Worm (Caenorhabditis elegans) whole organism, L4/young adult: ENCODE data around the gene B0546.4.
"Not testable (repeated sequence)": the region's sequence is repeated elsewhere in the genome, so short reads cannot be mapped to it uniquely, and the experiment has no call there.

ENCODE experiments used
- W03F9.2 ChIP-seq: fragments of 150-350 bp; optimal IDR thresholded peaks from 2 replicates; lab custom pipeline; 2014; ENCODE audit warnings: missing biosample characterization, missing genetic modification characterization
- dao-5 ChIP-seq: sonication (generic microtip); optimal IDR thresholded peaks from 2 replicates; lab custom pipeline; 2016; ENCODE audit warnings: missing genotype, missing genetic modification characterization, moderate library complexity, missing compliant biosample characterization
- him-1 ChIP-seq: sonication (generic microtip); optimal IDR thresholded peaks from 2 replicates; lab custom pipeline; 2016; ENCODE audit warnings: missing genotype, missing genetic modification reagents, missing genetic modification characterization, missing compliant biosample characterization

B0546.4 gene

DNA sequence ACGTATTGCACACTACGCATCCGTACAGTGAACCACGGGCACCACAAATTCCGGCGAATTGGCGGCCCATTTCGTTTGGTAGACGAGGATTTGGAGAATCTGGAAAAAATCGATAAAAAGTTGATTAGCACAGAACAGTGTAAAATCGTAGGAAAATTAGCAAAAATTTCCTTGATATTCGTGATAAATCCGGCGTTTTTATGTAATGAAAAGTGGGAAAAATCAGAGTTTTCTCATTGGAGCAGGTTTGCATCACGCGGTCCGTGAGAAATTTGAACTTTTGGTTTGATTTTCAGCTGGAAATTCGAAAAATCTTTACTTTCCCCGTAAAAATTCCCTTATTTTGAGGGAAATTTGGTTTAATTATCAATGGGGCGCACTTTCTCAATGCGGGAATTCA is at the start of gene B0546.4:
Gene B0546.4, minus strand, starts transcription at position 101 of the 400 bp plus-strand sequence.
- no peak for TF ChIP-seq him-1 (tag; lab: Kevin White, UChicago)
- no peak for TF ChIP-seq dao-5 (tag; lab: Kevin White, UChicago)

DNA sequence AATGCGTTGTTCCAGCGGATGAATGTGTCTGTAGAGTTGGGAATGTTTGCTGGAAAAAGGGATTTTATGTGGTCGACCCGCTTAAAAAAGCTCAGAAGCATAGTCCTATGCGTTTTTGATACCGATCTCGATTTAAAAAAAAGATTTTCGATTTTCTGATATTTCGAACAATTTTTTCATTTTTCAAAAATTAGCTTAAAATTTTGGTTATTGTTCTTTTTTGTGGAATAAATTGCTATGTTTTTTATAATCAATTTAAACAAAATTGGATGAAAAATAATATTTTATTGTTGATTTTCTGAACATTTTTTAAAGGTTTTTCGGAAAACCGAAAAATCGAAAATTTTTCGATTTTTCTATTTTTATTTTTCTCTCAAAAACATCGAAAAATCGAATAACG is 49.4 kb upstream of the B0546.4 start, which contains the start of gene C04C3.7:
Gene C04C3.7, minus strand, starts transcription at position 101 of the 400 bp plus-strand sequence.
- TF ChIP-seq him-1, dao-5, W03F9.2 (tag; lab: Kevin White, UChicago): not testable (repeated sequence)

DNA sequence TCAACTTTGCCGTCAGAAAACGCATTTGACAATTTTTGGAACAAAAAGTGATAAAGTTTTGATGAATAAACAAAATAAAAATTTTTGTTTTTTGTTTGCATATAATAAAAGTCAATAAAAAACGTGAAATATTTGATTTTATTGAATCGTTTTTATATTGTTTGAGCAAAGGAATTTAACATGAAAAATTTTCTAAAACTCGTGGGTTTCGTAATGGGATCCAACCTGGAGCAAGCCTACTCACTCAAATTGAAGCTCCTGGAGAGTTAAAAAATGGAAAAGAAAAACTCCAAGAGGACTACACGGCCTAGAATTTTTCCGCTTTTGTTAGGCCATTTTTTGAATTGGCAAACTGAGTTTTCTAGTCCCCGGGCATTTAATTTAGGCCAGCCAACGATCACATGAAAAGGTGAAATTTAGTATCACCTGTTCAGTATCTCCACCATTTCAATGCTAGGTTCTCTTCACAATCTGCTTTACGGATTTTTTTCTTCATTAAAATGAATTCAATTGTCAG is 44.5 kb upstream of the B0546.4 start, which contains the start of the genes C04C3.9 and srz-60:
Gene C04C3.9, minus strand, starts transcription at position 101 of the 517 bp plus-strand sequence.
Gene srz-60, plus strand, starts transcription at position 467 of the 517 bp plus-strand sequence.
- TF ChIP-seq him-1 (tag; lab: Kevin White, UChicago) (no peak), W03F9.2 (tag; lab: Kevin White, UChicago) (no peak), dao-5 (tag; lab: Kevin White, UChicago) (no peak)

DNA sequence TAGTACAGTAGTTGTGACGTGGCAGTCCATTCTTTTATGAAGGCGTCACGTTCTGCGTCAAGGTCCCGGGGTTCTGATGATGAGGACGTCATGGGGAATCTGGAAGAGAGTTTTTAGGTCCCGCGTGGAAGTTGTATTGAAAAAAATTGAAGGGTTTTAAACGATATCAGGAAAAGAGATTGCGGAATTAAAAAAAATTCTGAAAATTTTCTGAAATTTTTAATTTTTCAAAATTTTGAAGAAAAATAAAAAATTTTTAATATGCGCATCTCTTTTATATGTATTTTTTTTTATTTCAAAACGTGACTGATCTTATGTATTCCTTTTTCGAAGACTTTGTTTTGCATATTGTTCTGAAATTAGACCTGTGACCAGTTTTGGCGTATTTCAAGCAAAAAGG is 38.6 kb upstream of the B0546.4 start, which contains the start of gene C04C3.6:
Gene C04C3.6, minus strand, starts transcription at position 101 of the 400 bp plus-strand sequence.
- TF ChIP-seq dao-5 (tag; lab: Kevin White, UChicago): no peak
- TF ChIP-seq W03F9.2 (tag; lab: Kevin White, UChicago): no peak
- TF ChIP-seq him-1 (tag; lab: Kevin White, UChicago): no peak

DNA sequence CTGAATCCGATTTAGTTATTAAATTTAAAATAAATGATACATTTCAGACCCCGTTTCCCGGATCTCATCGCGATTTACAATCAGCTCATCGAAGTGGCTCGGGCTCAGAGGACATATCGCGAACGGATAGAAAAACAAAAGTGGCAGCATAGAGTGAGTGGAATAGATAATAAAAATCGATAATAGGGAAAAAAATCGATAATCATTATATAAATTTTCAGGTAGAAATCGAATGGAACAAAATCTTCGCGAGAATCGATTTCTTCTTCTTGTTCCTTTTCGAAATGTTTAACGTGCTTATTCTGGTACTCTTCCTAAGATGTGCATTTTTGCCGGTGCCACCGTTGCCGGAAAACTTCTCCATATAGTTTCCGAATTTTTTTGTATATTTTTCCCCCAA is 34.8 kb upstream of the B0546.4 start:
- TF ChIP-seq dao-5 (tag; lab: Kevin White, UChicago) (no peak), him-1 (tag; lab: Kevin White, UChicago) (no peak), W03F9.2 (tag; lab: Kevin White, UChicago) (no peak)

DNA sequence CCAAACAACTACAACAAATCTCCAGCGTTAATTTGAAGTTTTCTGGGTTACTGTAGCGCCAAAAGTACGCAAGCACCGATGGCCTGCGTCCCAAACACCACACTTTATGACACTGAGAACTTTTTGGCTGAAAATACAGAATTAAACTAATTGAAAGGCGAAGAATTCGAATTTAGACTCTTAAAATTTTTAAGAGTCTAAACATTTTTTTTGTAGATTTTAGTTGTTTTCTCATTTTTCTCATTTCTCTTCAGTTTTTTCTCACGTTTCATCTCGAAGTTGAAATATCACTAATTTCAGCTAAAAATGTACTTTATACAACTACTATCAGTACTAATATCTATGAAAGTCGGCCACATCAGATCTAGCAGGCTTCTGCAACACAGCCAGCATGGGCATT is 31.4 kb upstream of the B0546.4 start, which contains the start of gene lgc-9:
Gene lgc-9, plus strand, starts transcription at position 301 of the 400 bp plus-strand sequence.
- no peak for TF ChIP-seq dao-5 (tag; lab: Kevin White, UChicago)
- TF ChIP-seq him-1 (tag; lab: Kevin White, UChicago): no peak
- TF ChIP-seq W03F9.2 (tag; lab: Kevin White, UChicago): no peak

DNA sequence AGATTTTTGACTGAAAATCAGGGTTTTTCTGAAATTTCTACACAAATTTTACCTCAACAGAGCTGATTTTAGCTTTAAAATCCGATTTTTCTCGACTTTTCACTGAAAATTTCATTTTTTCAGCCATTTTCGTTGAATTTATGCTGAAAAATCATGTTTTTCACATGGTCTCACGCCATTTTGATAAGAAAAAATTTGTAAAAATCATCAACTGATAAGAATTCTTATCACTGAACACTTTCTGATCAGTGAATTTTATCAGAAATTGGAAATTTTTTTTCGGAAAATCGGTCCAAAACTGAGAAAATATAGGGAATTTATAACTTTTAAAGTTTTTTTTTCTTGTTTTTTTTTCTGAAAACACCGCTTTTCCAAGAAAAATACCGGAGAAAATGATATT is 17.0 kb upstream of the B0546.4 start:
- no peak for TF ChIP-seq dao-5 (tag; lab: Kevin White, UChicago)
- TF ChIP-seq W03F9.2 (tag; lab: Kevin White, UChicago): no peak
- no peak for TF ChIP-seq him-1 (tag; lab: Kevin White, UChicago)

DNA sequence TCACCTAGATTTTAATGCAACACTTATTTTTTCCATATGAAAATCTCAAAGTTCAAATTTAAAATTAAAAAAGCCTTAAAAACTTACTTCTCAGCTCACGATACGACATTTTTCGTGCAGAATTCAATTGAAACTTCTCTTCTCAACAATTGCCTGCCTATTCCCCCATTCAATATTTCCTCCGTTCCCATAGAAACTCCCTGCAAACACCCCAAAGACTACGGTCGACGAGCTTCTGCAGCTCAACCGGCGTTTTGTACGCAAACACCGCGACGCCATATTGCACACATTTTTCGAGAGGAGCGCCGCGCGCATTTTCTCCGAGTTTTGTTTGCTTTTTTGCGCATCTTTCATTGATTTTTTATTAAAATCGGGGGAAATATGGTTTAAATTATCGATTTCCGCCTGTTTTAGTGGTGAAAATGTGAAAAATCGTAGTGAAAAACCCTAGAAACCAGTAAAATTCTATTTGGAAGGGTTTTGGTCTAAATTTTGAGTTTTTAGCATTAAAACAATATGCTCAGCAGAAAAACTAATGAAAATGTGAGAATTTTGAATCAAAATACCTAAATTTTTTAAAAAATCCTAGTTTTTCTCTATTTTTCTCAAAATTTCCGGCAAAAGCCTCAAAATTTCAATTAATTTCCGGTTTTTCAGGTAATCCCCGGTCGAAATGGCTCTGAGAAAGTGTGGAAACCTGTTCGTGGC is 15.2 kb upstream of the B0546.4 start, which contains the start of the genes dyf-3 and pdhb-1:
Gene dyf-3, minus strand, starts transcription at position 217 of the 708 bp plus-strand sequence.
Gene pdhb-1, plus strand, starts transcription at position 658 of the 708 bp plus-strand sequence.
- TF ChIP-seq dao-5 (tag; lab: Kevin White, UChicago) (no peak), W03F9.2 (tag; lab: Kevin White, UChicago) (no peak), him-1 (tag; lab: Kevin White, UChicago) (no peak)

DNA sequence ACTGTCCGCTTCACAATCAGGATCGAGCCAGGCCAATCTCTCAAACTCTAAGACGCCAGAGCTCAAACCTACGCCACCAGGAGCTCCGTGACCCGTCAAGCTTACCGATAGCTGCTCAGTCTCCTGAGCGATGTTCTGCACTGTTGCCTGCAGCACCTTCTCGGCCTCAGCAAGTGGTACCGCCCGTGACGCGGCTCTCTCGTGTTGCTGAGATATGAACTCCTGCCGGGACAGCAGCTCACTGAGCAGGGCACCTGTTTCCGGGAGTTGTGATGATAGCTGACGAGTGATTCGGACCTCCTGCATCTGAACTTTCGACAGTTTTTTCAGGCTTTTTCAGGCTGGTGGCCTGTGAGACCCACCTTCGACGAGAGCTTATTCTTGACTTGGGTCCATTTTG is 14.1 kb upstream of the B0546.4 start:
- TF ChIP-seq dao-5 (tag; lab: Kevin White, UChicago): no peak
- no peak for TF ChIP-seq him-1 (tag; lab: Kevin White, UChicago)
- no peak for TF ChIP-seq W03F9.2 (tag; lab: Kevin White, UChicago)

DNA sequence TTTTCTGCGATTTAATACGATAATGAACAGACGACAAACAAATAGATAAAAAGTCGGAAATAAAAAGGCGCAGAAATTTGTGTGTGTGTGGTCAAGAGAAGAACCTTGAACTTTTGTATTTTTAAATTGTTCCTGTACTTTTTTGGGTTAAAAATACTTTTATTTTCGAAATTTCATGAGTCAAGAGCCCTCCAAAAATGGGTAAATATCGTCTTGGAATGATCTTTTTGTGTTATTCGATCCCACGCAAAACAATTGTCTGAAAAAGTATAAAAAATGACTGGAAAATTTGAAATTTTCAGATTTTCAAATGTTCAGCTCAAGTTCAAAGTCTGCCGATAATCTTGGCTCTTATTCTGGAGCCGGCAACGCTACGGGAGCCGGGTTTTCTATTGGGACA is 11.6 kb upstream of the B0546.4 start, which contains the start of gene C04C3.14:
Gene C04C3.14, plus strand, starts transcription at position 301 of the 400 bp plus-strand sequence.
- TF ChIP-seq W03F9.2 (tag; lab: Kevin White, UChicago) (no peak), him-1 (tag; lab: Kevin White, UChicago) (no peak), dao-5 (tag; lab: Kevin White, UChicago) (no peak)

DNA sequence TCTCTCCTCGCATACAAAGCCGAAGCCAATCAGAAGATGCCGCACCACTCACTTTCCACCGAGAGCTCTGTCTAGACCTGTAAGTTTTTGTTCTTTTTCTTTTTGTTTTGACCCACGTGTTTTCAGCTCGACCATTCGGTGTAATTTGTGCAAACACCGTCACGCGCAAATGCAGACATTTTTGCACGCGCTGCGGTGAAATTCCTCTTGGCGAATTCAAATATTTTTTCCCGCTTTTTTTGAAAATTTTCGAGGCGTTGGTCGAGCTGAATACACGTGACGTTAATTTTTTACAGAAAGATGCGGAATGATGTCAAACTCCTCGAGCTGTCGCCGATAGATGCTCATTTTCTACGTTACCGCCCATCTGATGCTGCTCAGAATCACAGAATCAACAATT is 10.1 kb upstream of the B0546.4 start, which contains the start of gene C04C3.4:
Gene C04C3.4, plus strand, starts transcription at position 301 of the 400 bp plus-strand sequence.
- TF ChIP-seq W03F9.2, him-1, dao-5 (tag; lab: Kevin White, UChicago): not testable (repeated sequence)

DNA sequence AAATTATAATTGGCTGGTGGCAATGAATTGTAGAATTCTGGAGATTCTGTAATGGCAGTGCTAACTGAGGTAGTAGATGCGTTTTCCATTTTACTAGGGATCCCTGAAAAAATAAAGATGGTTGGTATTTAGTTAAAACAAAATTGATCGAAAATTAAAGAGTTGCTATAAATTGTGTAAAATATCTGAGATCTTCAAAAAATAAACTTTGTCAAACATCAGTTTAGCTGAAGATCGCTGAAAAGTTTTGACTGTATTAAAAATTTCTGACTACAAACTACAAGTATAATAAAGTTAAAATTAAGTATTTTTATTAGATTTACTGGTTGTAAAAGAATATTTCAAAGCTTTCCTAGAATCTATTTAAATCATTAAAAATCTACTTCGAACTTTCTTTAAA is 6.1 kb upstream of the B0546.4 start, which contains the start of gene B0546.5:
Gene B0546.5, minus strand, starts transcription at position 101 of the 400 bp plus-strand sequence.
- not testable (repeated sequence) for TF ChIP-seq him-1, W03F9.2, dao-5 (tag; lab: Kevin White, UChicago)
